Worm (Caenorhabditis elegans): ENCODE data around the gene sec-16A.2.

- TF ChIP-seq pha-4 (tag; optimal IDR thresholded peaks at IDR 0.05) (no peak), lin-13 (tag; optimal IDR thresholded peaks at IDR 0.05) (no peak), bed-3 (GFP tag; optimal IDR thresholded peaks at IDR 0.05) (no peak), sptf-1 (tag; optimal IDR thresholded peaks at IDR 0.05) (no peak), nhr-2 (tag; optimal IDR thresholded peaks at IDR 0.05) (no peak), snpc-4 (tag; optimal IDR thresholded peaks at IDR 0.05) (no peak)
Observed at ce11 chrX:8294586-8294985, 7.5 kb downstream of the sec-16A.2 start, which contains the start of gene R09F10.3.
